Worm (Caenorhabditis elegans): ENCODE results near the gene H41C03.3.

Gene H41C03.3

ce11 chrII:5841866-5842265, 3.7 kb upstream of the H41C03.3 start, which contains the start of gene nep-25:
nep-25 (plus strand) TSS chrII:5842240.
- TF ChIP-seq hmbx-1 (tag; optimal IDR thresholded peaks at IDR 0.05) (no peak), tra-4 (tag; optimal IDR thresholded peaks at IDR 0.05) (no peak), F13C5.2 (tag; optimal IDR thresholded peaks at IDR 0.05) (no peak), tbx-11 (GFP tag; IDR thresholded peaks at IDR 0.05) (no peak)

ce11 chrII:5844694-5845129, 865 bp upstream of the H41C03.3 start:
- TF ChIP-seq ceh-13 (GFP tag; optimal IDR thresholded peaks at IDR 0.05) (peak; percentile 27), ets-7 (tag; optimal IDR thresholded peaks at IDR 0.05) (peak; percentile 80), scrt-1 (GFP tag; IDR thresholded peaks at IDR 0.05) (peak; percentile 67), ama-1 (optimal IDR thresholded peaks at IDR 0.05) (peak; percentile 100), hnd-1 (tag; optimal IDR thresholded peaks at IDR 0.05) (peak; percentile 53), B0310.2 (tag; optimal IDR thresholded peaks at IDR 0.05) (peak; percentile 88), tbx-37 (GFP tag; conservative IDR thresholded peaks at IDR 0.05) (peak; percentile 39), hmg-4 (GFP tag; optimal IDR thresholded peaks at IDR 0.05) (peak; percentile 96), tra-4 (tag; optimal IDR thresholded peaks at IDR 0.05) (peak; percentile 92), pes-1 (GFP tag; IDR thresholded peaks at IDR 0.05) (peak; percentile 86), sea-1 (GFP tag; conservative IDR thresholded peaks at IDR 0.05) (peak; percentile 89), hmbx-1 (tag; optimal IDR thresholded peaks at IDR 0.05) (peak; percentile 84), tbx-11 (GFP tag; IDR thresholded peaks at IDR 0.05) (peak; percentile 79), F13C5.2 (tag; optimal IDR thresholded peaks at IDR 0.05) (peak; percentile 98), ceh-36 (tag; optimal IDR thresholded peaks at IDR 0.05) (peak; percentile 96), aly-1 (tag; optimal IDR thresholded peaks at IDR 0.05) (peak; percentile 40), flt-1 (GFP tag; IDR thresholded peaks at IDR 0.05) (peak; percentile 72)

ce11 chrII:5846181-5846580, 604 bp downstream of the H41C03.3 start:
- TF ChIP-seq ceh-36 (tag; optimal IDR thresholded peaks at IDR 0.05), result no peak
- no peak for TF ChIP-seq tbx-11 (GFP tag; IDR thresholded peaks at IDR 0.05)
- no peak for TF ChIP-seq sea-1 (GFP tag; conservative IDR thresholded peaks at IDR 0.05)
- no peak for TF ChIP-seq tra-4 (tag; optimal IDR thresholded peaks at IDR 0.05)
- TF ChIP-seq scrt-1 (GFP tag; IDR thresholded peaks at IDR 0.05), result no peak
- TF ChIP-seq flt-1 (GFP tag; IDR thresholded peaks at IDR 0.05), result no peak
- no peak for TF ChIP-seq ets-7 (tag; optimal IDR thresholded peaks at IDR 0.05)
- TF ChIP-seq F13C5.2 (tag; optimal IDR thresholded peaks at IDR 0.05), result no peak

- TF ChIP-seq tbx-11 (GFP tag; IDR thresholded peaks at IDR 0.05) (no peak), tbx-37 (GFP tag; conservative IDR thresholded peaks at IDR 0.05) (no peak), scrt-1 (GFP tag; IDR thresholded peaks at IDR 0.05) (no peak), hmg-4 (GFP tag; optimal IDR thresholded peaks at IDR 0.05) (no peak), sea-1 (GFP tag; conservative IDR thresholded peaks at IDR 0.05) (no peak), hnd-1 (tag; optimal IDR thresholded peaks at IDR 0.05) (no peak)
These were observed 6.4 kb downstream of the H41C03.3 start, which contains the start of gene H41C03.2 for ce11 chrII:5852007-5852406. H41C03.2 (minus strand) TSS chrII:5852107.

DNA sequence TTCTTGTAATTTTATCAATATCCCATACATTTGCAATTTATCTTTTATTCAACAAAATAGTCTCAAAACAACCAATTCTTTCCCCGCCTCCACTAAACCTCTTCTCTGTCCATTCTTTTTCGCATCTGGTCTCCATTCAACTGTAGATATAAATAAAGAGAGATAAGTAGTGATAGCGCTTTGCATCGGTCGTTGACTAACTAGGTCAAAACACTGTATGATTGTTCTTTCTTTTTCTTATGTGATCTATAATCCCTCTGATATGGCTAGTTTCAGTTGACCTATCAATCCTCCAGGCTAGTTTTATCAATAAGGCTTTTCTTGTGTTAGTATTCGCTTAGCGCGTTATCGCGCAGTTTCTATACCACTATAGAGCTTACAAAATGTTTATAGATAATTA, 7.7 kb downstream of the H41C03.3 start:
- no peak for TF ChIP-seq tbx-11 (GFP tag; IDR thresholded peaks at IDR 0.05)
- no peak for TF ChIP-seq pes-1 (GFP tag; IDR thresholded peaks at IDR 0.05)
- TF ChIP-seq sea-1 (GFP tag; conservative IDR thresholded peaks at IDR 0.05), result no peak
- TF ChIP-seq tra-4 (tag; optimal IDR thresholded peaks at IDR 0.05), result no peak
- no peak for TF ChIP-seq flt-1 (GFP tag; IDR thresholded peaks at IDR 0.05)
- no peak for TF ChIP-seq B0310.2 (tag; optimal IDR thresholded peaks at IDR 0.05)
- TF ChIP-seq hmbx-1 (tag; optimal IDR thresholded peaks at IDR 0.05), result no peak
- TF ChIP-seq ceh-36 (tag; optimal IDR thresholded peaks at IDR 0.05), result no peak
- TF ChIP-seq tbx-37 (GFP tag; conservative IDR thresholded peaks at IDR 0.05), result no peak

ce11 chrII:5854122-5854521, 8.5 kb downstream of the H41C03.3 start, which contains the start of gene H41C03.1:
H41C03.1 (plus strand) TSS chrII:5854422.
- TF ChIP-seq B0310.2 (tag; optimal IDR thresholded peaks at IDR 0.05) (no peak), flt-1 (GFP tag; IDR thresholded peaks at IDR 0.05) (no peak), ets-7 (tag; optimal IDR thresholded peaks at IDR 0.05) (no peak), hmbx-1 (tag; optimal IDR thresholded peaks at IDR 0.05) (no peak), ama-1 (optimal IDR thresholded peaks at IDR 0.05) (no peak), F13C5.2 (tag; optimal IDR thresholded peaks at IDR 0.05) (no peak), hnd-1 (tag; optimal IDR thresholded peaks at IDR 0.05) (no peak)

DNA sequence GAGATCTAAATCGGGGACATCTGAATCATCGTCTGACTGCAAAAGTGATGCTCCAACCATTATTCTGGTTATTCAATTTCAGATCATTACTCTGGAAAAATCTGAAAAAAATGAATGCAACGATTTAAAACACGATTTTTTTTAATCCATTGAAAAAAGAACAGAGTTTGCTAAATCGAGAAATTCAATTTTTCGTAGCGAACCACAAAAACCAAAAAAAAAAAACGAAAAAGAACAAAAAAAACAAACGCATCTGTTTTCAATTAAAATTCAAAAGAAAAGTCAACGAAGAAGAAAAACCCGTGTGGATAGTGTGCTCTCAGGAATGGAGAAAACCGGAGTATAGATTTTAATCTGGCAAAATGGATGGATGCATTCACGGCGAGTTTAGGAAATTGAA, 12.7 kb downstream of the H41C03.3 start, which contains the start of gene F55C12.4:
Gene F55C12.4, minus strand, starts transcription at position 101 of the 400 bp plus-strand sequence.
- TF ChIP-seq scrt-1 (GFP tag; IDR thresholded peaks at IDR 0.05) (no peak), B0310.2 (tag; optimal IDR thresholded peaks at IDR 0.05) (no peak), ceh-36 (tag; optimal IDR thresholded peaks at IDR 0.05) (no peak), flt-1 (GFP tag; IDR thresholded peaks at IDR 0.05) (no peak), pes-1 (GFP tag; IDR thresholded peaks at IDR 0.05) (no peak), aly-1 (tag; optimal IDR thresholded peaks at IDR 0.05) (no peak), F13C5.2 (tag; optimal IDR thresholded peaks at IDR 0.05) (no peak), tbx-11 (GFP tag; IDR thresholded peaks at IDR 0.05) (no peak), tra-4 (tag; optimal IDR thresholded peaks at IDR 0.05) (no peak), ets-7 (tag; optimal IDR thresholded peaks at IDR 0.05) (no peak), ama-1 (optimal IDR thresholded peaks at IDR 0.05) (no peak), ceh-13 (GFP tag; optimal IDR thresholded peaks at IDR 0.05) (no peak), hnd-1 (tag; optimal IDR thresholded peaks at IDR 0.05) (no peak), tbx-37 (GFP tag; conservative IDR thresholded peaks at IDR 0.05) (no peak), hmbx-1 (tag; optimal IDR thresholded peaks at IDR 0.05) (no peak), hmg-4 (GFP tag; optimal IDR thresholded peaks at IDR 0.05) (no peak), sea-1 (GFP tag; conservative IDR thresholded peaks at IDR 0.05) (no peak)

- no peak for TF ChIP-seq ama-1 (optimal IDR thresholded peaks at IDR 0.05)
- TF ChIP-seq ceh-36 (tag; optimal IDR thresholded peaks at IDR 0.05), result no peak
- TF ChIP-seq hnd-1 (tag; optimal IDR thresholded peaks at IDR 0.05), result no peak
- no peak for TF ChIP-seq hmbx-1 (tag; optimal IDR thresholded peaks at IDR 0.05)
- TF ChIP-seq hmg-4 (GFP tag; optimal IDR thresholded peaks at IDR 0.05), result no peak
- TF ChIP-seq ets-7 (tag; optimal IDR thresholded peaks at IDR 0.05), result no peak
- TF ChIP-seq flt-1 (GFP tag; IDR thresholded peaks at IDR 0.05), result no peak
- no peak for TF ChIP-seq F13C5.2 (tag; optimal IDR thresholded peaks at IDR 0.05)
- no peak for TF ChIP-seq tra-4 (tag; optimal IDR thresholded peaks at IDR 0.05)
- TF ChIP-seq ceh-13 (GFP tag; optimal IDR thresholded peaks at IDR 0.05), result no peak
- no peak for TF ChIP-seq sea-1 (GFP tag; conservative IDR thresholded peaks at IDR 0.05)
- no peak for TF ChIP-seq tbx-37 (GFP tag; conservative IDR thresholded peaks at IDR 0.05)
- TF ChIP-seq pes-1 (GFP tag; IDR thresholded peaks at IDR 0.05), result no peak
- TF ChIP-seq scrt-1 (GFP tag; IDR thresholded peaks at IDR 0.05), result no peak
- TF ChIP-seq tbx-11 (GFP tag; IDR thresholded peaks at IDR 0.05), result no peak
- TF ChIP-seq B0310.2 (tag; optimal IDR thresholded peaks at IDR 0.05), result no peak
- no peak for TF ChIP-seq aly-1 (tag; optimal IDR thresholded peaks at IDR 0.05)
These were observed 15.0 kb downstream of the H41C03.3 start for ce11 chrII:5860621-5861020.

Measured in whole organism, early embryonic.